Fruit fly (Drosophila melanogaster): ENCODE results near the gene CG32023.
A peak's percentile ranks its signal among the peaks of the same experiment; 100 is the strongest.

The CG32023 gene

DNA sequence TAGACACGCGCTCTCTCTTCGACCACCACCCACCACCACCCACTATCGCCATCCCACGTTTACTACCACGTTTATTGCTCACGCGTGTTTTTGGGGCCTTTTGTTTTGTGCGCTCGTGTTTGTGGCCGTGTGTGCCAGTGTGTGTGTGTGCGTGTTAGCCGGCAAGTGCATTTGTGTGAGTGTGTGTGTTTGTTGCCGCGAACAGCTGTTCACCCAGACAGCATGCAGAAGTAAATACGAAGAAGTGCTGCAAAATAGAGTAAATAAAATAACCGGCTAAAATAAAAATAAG lies 23.8 kb upstream of the CG32023 start:
- peak in 1 of 2 experiments; percentile 21 for TF ChIP-seq ss (GFP tag; optimal IDR thresholded peaks at IDR 0.05)
- TF ChIP-seq lz (GFP tag; optimal IDR thresholded peaks at IDR 0.05), result no peak

DNA sequence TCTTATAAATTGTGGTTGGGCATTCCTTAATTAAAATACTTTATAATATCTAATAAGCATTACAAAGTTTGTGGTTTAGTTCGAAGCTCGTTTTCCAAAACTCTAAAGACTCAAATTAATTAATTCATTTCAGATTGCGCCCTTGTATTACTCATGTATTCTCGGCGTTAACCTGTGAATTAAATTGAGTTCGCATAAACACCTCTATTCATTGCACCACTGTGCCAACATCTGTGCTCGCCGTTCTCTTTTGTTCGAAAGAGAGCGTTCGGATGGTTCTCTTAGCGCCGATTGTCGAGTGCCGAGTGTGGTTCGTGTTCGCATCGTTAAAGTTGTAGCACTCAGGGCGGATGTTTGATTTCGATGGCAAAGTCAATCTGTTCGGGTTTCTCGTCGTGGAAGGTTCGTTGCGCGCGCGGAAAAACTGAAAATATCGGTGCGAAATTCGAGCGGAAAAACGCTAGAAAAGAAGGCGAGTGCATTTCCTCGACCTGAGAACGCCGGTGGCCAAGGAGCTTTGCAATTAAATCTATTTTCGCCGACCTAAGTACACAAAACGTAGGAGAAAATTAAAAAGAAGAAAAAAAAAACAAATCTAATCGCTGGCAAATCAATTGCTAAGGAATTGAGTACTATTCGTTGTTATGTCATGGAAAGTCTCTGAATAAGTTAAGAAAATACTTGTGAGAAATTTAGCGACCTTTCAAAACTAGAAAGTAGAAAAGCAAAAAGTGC lies 23.3 kb upstream of the CG32023 start, which contains the start of gene dally:
dally (plus strand) TSS at position 373 of the 735 bp plus-strand sequence.
- TF ChIP-seq fd85E (GFP tag; optimal IDR thresholded peaks at IDR 0.05) (no peak), CG8119 (GFP tag; IDR thresholded peaks at IDR 0.05) (peak; percentile 57; the same call in 1 of the 3 replicates), Met (GFP tag; optimal IDR thresholded peaks at IDR 0.05) (peak; percentile 46), CG6792 (GFP tag; optimal IDR thresholded peaks at IDR 0.05) (no peak), salr (GFP tag; optimal IDR thresholded peaks at IDR 0.05) (peak in 1 of 2 experiments; percentile 16), net (GFP tag; optimal IDR thresholded peaks at IDR 0.05) (peak; percentile 64), CG15336 (GFP tag; IDR thresholded peaks at IDR 0.05) (peak; percentile 54; the same call in 1 of the 2 replicates), eg (GFP tag; IDR thresholded peaks at IDR 0.05) (peak; percentile 60; the same call in 2 of the 3 replicates), CG7368 (GFP tag; optimal IDR thresholded peaks at IDR 0.05) (peak; percentile 45), esn (GFP tag; optimal IDR thresholded peaks at IDR 0.05) (peak; percentile 60), Lpt (GFP tag; optimal IDR thresholded peaks at IDR 0.05) (no peak), CG10631 (GFP tag; optimal IDR thresholded peaks at IDR 0.05) (no peak), Eip78C (GFP tag) (peak; percentile 84), dsx (GFP tag; optimal IDR thresholded peaks at IDR 0.05; ENCODE audit: poor library complexity, severe bottlenecking) (peak; percentile 47), CG6163 (GFP tag; IDR thresholded peaks at IDR 0.05) (peak; percentile 75), Hr38 (GFP tag; optimal IDR thresholded peaks at IDR 0.05) (no peak), CG3919 (GFP tag; optimal IDR thresholded peaks at IDR 0.05) (peak; percentile 8), spab (GFP tag; optimal IDR thresholded peaks at IDR 0.05) (no peak), Ets96B (tag; optimal IDR thresholded peaks at IDR 0.05) (peak; percentile 13), Sox14 (GFP tag; optimal IDR thresholded peaks at IDR 0.05) (peak; percentile 27), topi (GFP tag; optimal IDR thresholded peaks at IDR 0.05) (peak; percentile 30), CG16779 (tag; optimal IDR thresholded peaks at IDR 0.05) (peak; percentile 54), vri (GFP tag; optimal IDR thresholded peaks at IDR 0.05) (peak; percentile 58), CG6854 (GFP tag; optimal IDR thresholded peaks at IDR 0.05) (peak; percentile 53), Sox102F (GFP tag; optimal IDR thresholded peaks at IDR 0.05) (peak; percentile 64), Smox (GFP tag; optimal IDR thresholded peaks at IDR 0.05) (peak; percentile 20), CG8632 (GFP tag; optimal IDR thresholded peaks at IDR 0.05) (peak; percentile 9), ss (GFP tag; optimal IDR thresholded peaks at IDR 0.05) (peak; percentile 60 to 67), CG10669 (GFP tag; optimal IDR thresholded peaks at IDR 0.05) (peak; percentile 17), CG1621 (tag; optimal IDR thresholded peaks at IDR 0.05) (peak; percentile 16), Eip75B (GFP tag; optimal IDR thresholded peaks at IDR 0.05) (peak; percentile 50), CG11294 (GFP tag; IDR thresholded peaks at IDR 0.05) (no peak), fkh (GFP tag; optimal IDR thresholded peaks at IDR 0.05) (peak; percentile 40), OdsH (GFP tag; optimal IDR thresholded peaks at IDR 0.05) (peak; percentile 37), dac (GFP tag; optimal IDR thresholded peaks at IDR 0.05) (no peak), Blimp-1 (GFP tag; optimal IDR thresholded peaks at IDR 0.05) (no peak), CG9139 (GFP tag; optimal IDR thresholded peaks at IDR 0.05) (peak; percentile 64), lz (GFP tag; optimal IDR thresholded peaks at IDR 0.05) (peak; percentile 27)

DNA sequence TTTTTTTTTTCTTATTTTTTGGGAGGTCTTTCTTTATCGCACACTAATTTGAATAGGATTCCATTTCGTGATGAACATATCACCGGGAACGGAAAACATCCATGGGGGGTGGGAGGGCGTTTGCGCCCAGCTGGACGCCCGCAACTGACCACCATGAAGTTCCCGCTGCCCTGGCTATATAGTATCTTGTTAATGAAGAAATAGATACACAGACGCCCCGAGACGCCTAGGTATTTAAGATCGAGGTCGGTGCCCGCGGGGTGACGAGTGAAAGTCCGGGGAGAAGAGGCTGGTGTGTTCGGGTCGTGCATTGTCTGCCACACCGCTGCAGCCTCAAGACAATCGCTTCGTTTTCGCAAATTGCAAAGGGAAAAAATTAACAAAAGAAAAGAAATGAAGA lies 22.1 kb upstream of the CG32023 start:
- TF ChIP-seq Eip93F (GFP tag; optimal IDR thresholded peaks at IDR 0.05), result no peak
- TF ChIP-seq cyc (GFP tag; optimal IDR thresholded peaks at IDR 0.05), result no peak
- no peak for TF ChIP-seq CG6854 (GFP tag; optimal IDR thresholded peaks at IDR 0.05)
- TF ChIP-seq CG9139 (GFP tag; optimal IDR thresholded peaks at IDR 0.05), result no peak
- TF ChIP-seq CG6163 (GFP tag; IDR thresholded peaks at IDR 0.05), result no peak
- no peak for TF ChIP-seq Hr39 (GFP tag; optimal IDR thresholded peaks at IDR 0.05)
- no peak for TF ChIP-seq CG34406 (GFP tag; optimal IDR thresholded peaks at IDR 0.05)
- TF ChIP-seq acj6 (GFP tag; optimal IDR thresholded peaks at IDR 0.05), result no peak
- no peak for TF ChIP-seq Sox102F (GFP tag; optimal IDR thresholded peaks at IDR 0.05)
- TF ChIP-seq CG31627 (GFP tag; optimal IDR thresholded peaks at IDR 0.05), result no peak
- TF ChIP-seq Sox14 (GFP tag; optimal IDR thresholded peaks at IDR 0.05), result no peak
- TF ChIP-seq CG8632 (GFP tag; optimal IDR thresholded peaks at IDR 0.05), result no peak
- TF ChIP-seq CG10631 (GFP tag; optimal IDR thresholded peaks at IDR 0.05), result no peak
- no peak for TF ChIP-seq eg (GFP tag; IDR thresholded peaks at IDR 0.05)
- TF ChIP-seq CG3919 (GFP tag; optimal IDR thresholded peaks at IDR 0.05), result no peak
- TF ChIP-seq fd85E (GFP tag; optimal IDR thresholded peaks at IDR 0.05), result no peak
- TF ChIP-seq dsx (GFP tag; optimal IDR thresholded peaks at IDR 0.05; ENCODE audit: poor library complexity, severe bottlenecking), result no peak
- TF ChIP-seq fd59A (GFP tag; optimal IDR thresholded peaks at IDR 0.05), result no peak
